Fruit fly (Drosophila melanogaster) whole organism: ENCODE results near the gene wam.

Experiments
- CG8478 ChIP-seq: fragments of >200 bp; optimal IDR thresholded peaks from 2 replicates; lab custom pipeline; 2018; ENCODE audit warnings: inconsistent platforms
- EcR ChIP-seq, 2 experiments: fragments of >200 bp; optimal IDR thresholded peaks; 2 replicates each; lab custom pipeline; 2017; ENCODE audit warnings: missing biosample characterization in 2 of 2, missing genetic modification characterization in 2 of 2, missing genetic modification reagents in 2 of 2
- pan ChIP-seq: fragments of >200 bp; optimal IDR thresholded peaks from 2 replicates; lab custom pipeline; 2017
- psq ChIP-seq: fragments of >200 bp; optimal IDR thresholded peaks from 2 replicates; lab custom pipeline; 2017
- usp ChIP-seq: fragments of >200 bp; optimal IDR thresholded peaks from 2 replicates; lab custom pipeline; 2017; ENCODE audit warnings: missing biosample characterization, missing genetic modification characterization, mixed read lengths

dm6 chr3R:23335577-23335976, 47.7 kb upstream of the wam start:
- no peak for TF ChIP-seq pan
- no peak for TF ChIP-seq CG8478 (lab: Kevin White, UChicago)
- no peak for TF ChIP-seq psq (lab: Kevin White, UChicago)
- TF ChIP-seq usp (GFP tag; lab: Kevin White, UChicago), result no peak
- no peak for TF ChIP-seq EcR (GFP tag; optimal IDR thresholded peaks at IDR 0.05; lab: Kevin White, UChicago)
